Fruit fly (Drosophila melanogaster) whole organism, wandering third instar larva: Measurements from ENCODE around the gene CG13806.
A peak's percentile ranks its signal among the peaks of the same experiment; 100 is the strongest.

Experiments
- Abd-B ChIP-seq: fragments of >200 bp; optimal IDR thresholded peaks from 2 replicates; lab custom pipeline; 2017; ENCODE audit warnings: missing biosample characterization, missing genetic modification characterization
- CG32264 ChIP-seq: fragments of 200-800 bp; sonication (Bioruptor generic); optimal IDR thresholded peaks from 2 replicates; lab custom pipeline; 2016; ENCODE audit warnings: missing biosample characterization, missing genetic modification characterization
- CG9705 ChIP-seq: fragments of 200-800 bp; sonication (Bioruptor generic); optimal IDR thresholded peaks from 2 replicates; lab custom pipeline; 2018; ENCODE audit warnings: missing biosample characterization, mild to moderate bottlenecking, missing genetic modification characterization
- Dfd ChIP-seq: fragments of >200 bp; optimal IDR thresholded peaks from 2 replicates; lab custom pipeline; 2017; ENCODE audit warnings: missing biosample characterization, missing genetic modification characterization
- Dif ChIP-seq: fragments of 200-275, 200-300 bp; sonication (Bioruptor generic); optimal IDR thresholded peaks from 2 replicates; lab custom pipeline; 2018; ENCODE audit warnings: missing biosample characterization, missing genetic modification characterization; ENCODE audit not compliant: partially characterized antibody
- HLH106 ChIP-seq: fragments of 200-800 bp; optimal IDR thresholded peaks from 3 replicates; lab custom pipeline; 2019; ENCODE audit warnings: missing biosample characterization, mild to moderate bottlenecking, missing genetic modification characterization, moderate library complexity
- Hr78 ChIP-seq: fragments of >200 bp; optimal IDR thresholded peaks from 2 replicates; lab custom pipeline; 2017; ENCODE audit warnings: missing biosample characterization, missing genetic modification characterization
- Hr83 ChIP-seq: fragments of 200-300 bp; sonication (Bioruptor generic); optimal IDR thresholded peaks from 2 replicates; lab custom pipeline; 2016; ENCODE audit warnings: missing biosample characterization, mild to moderate bottlenecking, missing genetic modification characterization, moderate library complexity; ENCODE audit not compliant: poor library complexity, severe bottlenecking
- Jra ChIP-seq: sonication (Bioruptor generic); optimal IDR thresholded peaks from 2 replicates; lab custom pipeline; 2016; ENCODE audit warnings: missing biosample characterization, missing genetic modification characterization
- Myc ChIP-seq: fragments of >200 bp; optimal IDR thresholded peaks from 2 replicates; lab custom pipeline; 2017
- N ChIP-seq: fragments of >200 bp; optimal IDR thresholded peaks from 2 replicates; lab custom pipeline; 2018; ENCODE audit warnings: missing biosample characterization, missing external identifiers, missing genetic modification characterization
- OdsH ChIP-seq: fragments of 200-800 bp; sonication (Bioruptor generic); optimal IDR thresholded peaks from 2 replicates; lab custom pipeline; 2016; ENCODE audit warnings: missing biosample characterization, mild to moderate bottlenecking, missing genetic modification characterization
- Rel ChIP-seq, 2 experiments: fragments of 200-800 bp; sonication (Bioruptor generic) in 1 of 2; optimal IDR thresholded peaks; 2 replicates in 1 of 2; 3 replicates in 1 of 2; lab custom pipeline; 2016 to 2019; ENCODE audit warnings: mild to moderate bottlenecking in 2 of 2, missing biosample characterization in 2 of 2, missing genetic modification characterization in 2 of 2, moderate library complexity in 1 of 2
- Sp1 ChIP-seq: fragments of 200-800 bp; sonication (Bioruptor generic); optimal IDR thresholded peaks from 3 replicates; lab custom pipeline; 2019; ENCODE audit warnings: missing biosample characterization, mild to moderate bottlenecking, missing genetic modification characterization, moderate library complexity
- Vsx2 ChIP-seq: fragments of 200-300, 225-300 bp; sonication (Bioruptor generic); optimal IDR thresholded peaks from 2 replicates; lab custom pipeline; 2018; ENCODE audit warnings: missing biosample characterization, missing genetic modification characterization; ENCODE audit not compliant: partially characterized antibody
- br ChIP-seq: fragments of 200-800 bp; sonication (Bioruptor generic); optimal IDR thresholded peaks from 2 replicates; lab custom pipeline; 2016; ENCODE audit warnings: missing biosample characterization, missing genetic modification characterization
- dl ChIP-seq, 2 experiments: fragments of 175-275, 200-275 bp in 1 of 2; fragments of 200-275 bp in 1 of 2; sonication (Bioruptor generic); optimal IDR thresholded peaks; lab custom pipeline; 2018; ENCODE audit warnings: mild to moderate bottlenecking in 2 of 2, missing biosample characterization in 2 of 2, missing genetic modification characterization in 2 of 2, moderate library complexity in 2 of 2; ENCODE audit not compliant: partially characterized antibody in 2 of 2, insufficient read depth in 1 of 2
- dmrt93B ChIP-seq: fragments of 200-800 bp; sonication (Bioruptor generic); optimal IDR thresholded peaks from 2 replicates; lab custom pipeline; 2018; ENCODE audit warnings: missing biosample characterization, mild to moderate bottlenecking, missing genetic modification characterization
- foxo ChIP-seq, 2 experiments: fragments of 200-800 bp; sonication (Bioruptor generic); optimal IDR thresholded peaks; 2 replicates in 1 of 2; 3 replicates in 1 of 2; lab custom pipeline; 2016 to 2017; ENCODE audit warnings: missing biosample characterization in 2 of 2, missing genetic modification characterization in 2 of 2
- fru ChIP-seq: fragments of 200-800 bp; sonication (Bioruptor generic); optimal IDR thresholded peaks from 3 replicates; lab custom pipeline; 2016; ENCODE audit warnings: missing biosample characterization, mild to moderate bottlenecking, missing genetic modification characterization
- h ChIP-seq: fragments of 200-800 bp; sonication (Bioruptor generic); optimal IDR thresholded peaks from 3 replicates; lab custom pipeline; 2016; ENCODE audit warnings: missing biosample characterization, mild to moderate bottlenecking, missing genetic modification characterization
- jim ChIP-seq: fragments of 175-275, 200-325 bp; sonication (Bioruptor generic); optimal IDR thresholded peaks from 2 replicates; lab custom pipeline; 2016; ENCODE audit warnings: missing biosample characterization, mild to moderate bottlenecking, missing genetic modification characterization
- lola ChIP-seq: fragments of >200 bp; optimal IDR thresholded peaks from 2 replicates; lab custom pipeline; 2017; ENCODE audit warnings: missing biosample characterization, missing genetic modification characterization
- pan ChIP-seq: fragments of >200 bp; optimal IDR thresholded peaks from 2 replicates; lab custom pipeline; 2017
- psq ChIP-seq: fragments of 200-800 bp; sonication (Bioruptor generic); optimal IDR thresholded peaks from 3 replicates; lab custom pipeline; 2017; ENCODE audit warnings: missing biosample characterization, mild to moderate bottlenecking, missing genetic modification characterization, moderate library complexity
- rgr ChIP-seq: fragments of 200-800 bp; sonication (Bioruptor generic); optimal IDR thresholded peaks from 3 replicates; lab custom pipeline; 2016; ENCODE audit warnings: missing biosample characterization, mild to moderate bottlenecking, missing genetic modification characterization
- sage ChIP-seq: fragments of 200-800 bp; sonication (Bioruptor generic); optimal IDR thresholded peaks from 2 replicates; lab custom pipeline; 2016; ENCODE audit warnings: missing biosample characterization, mild to moderate bottlenecking, missing genetic modification characterization
- sv ChIP-seq: fragments of 200-800 bp; sonication (Bioruptor generic); optimal IDR thresholded peaks from 3 replicates; lab custom pipeline; 2016; ENCODE audit warnings: missing biosample characterization, missing genetic modification characterization
- usp ChIP-seq: fragments of >200 bp; optimal IDR thresholded peaks from 2 replicates; lab custom pipeline; 2017; ENCODE audit warnings: missing biosample characterization, missing genetic modification characterization
- woc ChIP-seq: sonication (Bioruptor generic); optimal IDR thresholded peaks from 2 replicates; lab custom pipeline; 2016; ENCODE audit warnings: missing biosample characterization, mild to moderate bottlenecking, missing genetic modification characterization

The CG13806 gene

DNA sequence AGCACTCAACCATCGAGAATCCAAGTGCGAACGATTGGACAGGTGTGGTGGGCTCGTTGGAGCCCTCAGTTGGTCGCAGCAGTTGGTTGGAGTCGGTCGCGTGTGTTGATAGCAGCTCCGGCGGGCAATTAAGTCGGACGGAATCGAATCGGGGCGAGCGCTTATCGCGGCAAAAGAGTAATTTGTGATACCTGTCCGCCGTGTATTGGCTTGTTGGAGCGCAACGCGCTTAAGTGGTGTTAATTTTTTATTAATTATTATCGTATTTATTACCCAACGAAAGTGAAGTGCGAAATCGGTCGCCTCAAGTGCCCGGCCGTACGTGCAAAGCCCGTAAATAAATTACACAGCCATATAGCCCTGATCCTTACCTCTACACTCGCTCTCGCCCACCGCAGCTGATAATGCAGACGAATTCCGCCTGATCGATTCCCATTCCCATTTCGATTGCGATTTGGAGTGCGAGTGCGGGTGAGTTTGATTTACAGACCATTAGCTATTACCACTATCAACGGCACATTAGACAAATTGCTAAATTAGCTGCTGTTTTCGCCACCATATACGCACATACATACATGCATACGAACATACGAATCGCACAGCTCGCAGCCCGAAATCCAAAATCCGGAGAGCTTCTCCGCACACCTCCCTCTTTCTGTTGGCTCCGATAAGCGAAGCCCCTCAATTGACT lies 28.5 kb upstream of the CG13806 start, which contains the start of gene ACXD:
TSS of gene ACXD (plus strand) at position 66 of the 691 bp plus-strand sequence.
- TF ChIP-seq Myc (lab: Kevin White, UChicago) (no peak), Dfd (no peak), N (GFP tag; lab: Kevin White, UChicago) (no peak), Dif (GFP tag; lab: Kevin White, UChicago) (peak; percentile 26), Hr83 (GFP tag; lab: Kevin White, UChicago) (peak; percentile 27), jim (GFP tag; lab: Kevin White, UChicago) (no peak), h (GFP tag; lab: Kevin White, UChicago) (peak; percentile 58), Rel (GFP tag; optimal IDR thresholded peaks at IDR 0.05; lab: Kevin White, UChicago) (no peak), Rel (tag; optimal IDR thresholded peaks at IDR 0.05; lab: Kevin White, UChicago) (peak; percentile 85), CG32264 (no peak), Vsx2 (GFP tag; lab: Kevin White, UChicago) (peak; percentile 35)

DNA sequence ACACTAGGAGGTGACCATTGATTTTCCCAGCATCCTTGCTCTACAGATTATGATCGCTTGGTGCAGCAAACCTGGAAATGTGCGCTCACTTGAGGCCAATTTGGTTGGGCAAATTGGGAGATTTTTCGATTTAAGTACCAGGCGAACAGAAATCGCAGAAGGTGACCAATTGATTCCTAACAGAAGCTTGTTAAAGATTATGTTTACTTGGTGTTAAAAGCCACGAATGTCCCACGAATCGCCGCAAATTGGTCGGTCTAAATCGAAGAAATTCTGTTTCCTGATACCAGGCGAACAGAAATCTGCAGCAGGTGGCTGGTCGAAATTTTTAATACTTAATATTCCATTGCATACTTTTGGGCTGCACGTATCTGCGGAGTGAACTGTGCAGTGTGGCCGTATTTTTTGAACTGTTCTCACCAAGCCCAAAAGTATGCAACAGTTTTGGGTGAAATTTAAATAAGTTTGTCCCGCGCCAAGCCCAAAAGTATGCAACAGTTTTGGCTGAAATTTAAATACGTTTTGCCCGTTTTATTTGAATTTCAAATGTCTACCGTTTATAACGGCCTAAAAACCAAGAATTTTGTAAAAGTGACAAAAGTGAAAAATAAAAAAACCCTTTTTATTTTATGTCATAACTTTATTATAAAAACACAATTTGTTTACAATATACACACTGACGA lies 22.2 kb upstream of the CG13806 start, which contains the start of gene CG32301:
TSS of gene CG32301 (plus strand) at position 633 of the 683 bp plus-strand sequence.
- TF ChIP-seq fru (GFP tag; lab: Kevin White, UChicago) = no peak
- TF ChIP-seq sv (GFP tag; lab: Kevin White, UChicago) = no peak
- TF ChIP-seq foxo (GFP tag; optimal IDR thresholded peaks at IDR 0.05; lab: Kevin White, UChicago) = no peak
- no peak for TF ChIP-seq OdsH (GFP tag; lab: Kevin White, UChicago)
- TF ChIP-seq usp = no peak
- no peak for TF ChIP-seq rgr (GFP tag; lab: Kevin White, UChicago)
- TF ChIP-seq pan = no peak
- TF ChIP-seq woc = no peak
- no peak for TF ChIP-seq Jra (GFP tag; lab: Kevin White, UChicago)
- TF ChIP-seq lola = no peak
- no peak for TF ChIP-seq dmrt93B (GFP tag; lab: Kevin White, UChicago)
- peak; percentile 96 for TF ChIP-seq Myc (lab: Kevin White, UChicago)
- peak; percentile 15 for TF ChIP-seq N (GFP tag; lab: Kevin White, UChicago)
- no peak for TF ChIP-seq sage (GFP tag; lab: Kevin White, UChicago)
- TF ChIP-seq Hr78 (GFP tag; lab: Kevin White, UChicago) = no peak
- TF ChIP-seq Abd-B = no peak
- no peak for TF ChIP-seq psq (GFP tag; lab: Kevin White, UChicago)
- peak; percentile 46 for TF ChIP-seq Vsx2 (GFP tag; lab: Kevin White, UChicago)
- TF ChIP-seq HLH106 (tag; lab: Kevin White, UChicago) = no peak
- no peak for TF ChIP-seq Rel (GFP tag; optimal IDR thresholded peaks at IDR 0.05; lab: Kevin White, UChicago)
- TF ChIP-seq Rel (tag; optimal IDR thresholded peaks at IDR 0.05; lab: Kevin White, UChicago) = no peak
- no peak for TF ChIP-seq Dfd
- TF ChIP-seq h (GFP tag; lab: Kevin White, UChicago) = no peak
- TF ChIP-seq CG32264 = no peak
- TF ChIP-seq CG9705 (GFP tag; lab: Kevin White, UChicago) = no peak

DNA sequence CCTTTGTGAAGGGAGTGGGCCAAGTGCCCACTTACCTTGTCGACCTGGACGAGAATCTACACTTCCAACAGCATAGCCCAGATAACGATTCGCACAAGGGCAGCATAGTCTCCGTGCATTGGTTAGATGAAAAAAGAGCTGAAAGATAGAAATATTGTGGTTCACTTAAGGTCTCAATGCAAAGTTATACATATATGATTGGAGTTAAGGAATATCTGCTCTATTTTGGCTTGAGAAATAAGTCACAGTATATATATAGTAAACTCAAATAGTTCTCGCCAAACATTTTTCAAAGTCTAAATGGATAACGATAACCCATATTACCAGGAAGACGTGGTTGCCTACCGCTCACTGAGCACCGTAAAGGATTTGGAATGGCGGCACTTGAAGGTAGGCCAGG lies 17.9 kb upstream of the CG13806 start, which contains the start of gene CG32305:
TSS of gene CG32305 (plus strand) at position 301 of the 400 bp plus-strand sequence.
- TF ChIP-seq CG32264 (no peak), OdsH (GFP tag; lab: Kevin White, UChicago) (no peak), Sp1 (GFP tag; lab: Kevin White, UChicago) (no peak), br (GFP tag; lab: Kevin White, UChicago) (no peak), dmrt93B (GFP tag; lab: Kevin White, UChicago) (no peak), psq (GFP tag; lab: Kevin White, UChicago) (no peak), rgr (GFP tag; lab: Kevin White, UChicago) (no peak), Dfd (no peak), HLH106 (tag; lab: Kevin White, UChicago) (no peak), Rel (GFP tag; optimal IDR thresholded peaks at IDR 0.05; lab: Kevin White, UChicago) (no peak), Rel (tag; optimal IDR thresholded peaks at IDR 0.05; lab: Kevin White, UChicago) (no peak), pan (no peak), dl (GFP tag; optimal IDR thresholded peaks at IDR 0.05; lab: Kevin White, UChicago; ENCODE audit: insufficient read depth in 1 of 2, partially characterized antibody in 2 of 2) (no peak), Hr83 (GFP tag; lab: Kevin White, UChicago) (no peak)
